Fruit fly (Drosophila melanogaster) whole organism, embryonic: Measurements from ENCODE around the gene CG2865.
A peak's percentile ranks its signal among the peaks of the same experiment; 100 is the strongest.

Source experiments
- Adf1 ChIP-seq: fragments of 200-800 bp; sonication (Bioruptor generic); IDR thresholded peaks from 2 replicates; pipeline ENCODE4 v1.3.6; 2022; ENCODE audit warnings: missing biosample characterization, missing genetic modification characterization
- Asciz ChIP-seq: fragments of 200-800 bp; sonication (Bioruptor generic); optimal IDR thresholded peaks from 2 replicates; lab custom pipeline; 2017; ENCODE audit warnings: missing biosample characterization, mild to moderate bottlenecking, missing genetic modification characterization, missing genetic modification reagents
- B-H2 ChIP-seq: fragments of 200-800 bp; sonication (Bioruptor generic); optimal IDR thresholded peaks from 2 replicates; lab custom pipeline; 2018; ENCODE audit warnings: missing biosample characterization, mild to moderate bottlenecking, missing genetic modification characterization
- CG1024 ChIP-seq: fragments of 200-800 bp; sonication (Bioruptor generic); IDR thresholded peaks from 2 replicates; pipeline ENCODE4 v1.3.6; 2022; ENCODE audit warnings: missing biosample characterization, missing genetic modification characterization
- CG10654 ChIP-seq: fragments of 200-800 bp; sonication (Bioruptor generic); optimal IDR thresholded peaks from 2 replicates; lab custom pipeline; 2016; ENCODE audit warnings: missing biosample characterization, missing genetic modification characterization
- CG11398 ChIP-seq: fragments of 200-800 bp; sonication (Bioruptor generic); optimal IDR thresholded peaks from 2 replicates; lab custom pipeline; 2016; ENCODE audit warnings: missing biosample characterization, missing genetic modification characterization
- CG11696 ChIP-seq: fragments of 200-800 bp; sonication (Bioruptor generic); IDR thresholded peaks from 2 replicates; pipeline ENCODE4 v1.3.6; 2022; ENCODE audit warnings: missing biosample characterization, missing genetic modification characterization
- CG12769 ChIP-seq: fragments of 200-800 bp; sonication (Bioruptor generic); optimal IDR thresholded peaks from 2 replicates; lab custom pipeline; 2019; ENCODE audit warnings: missing biosample characterization, mild to moderate bottlenecking, missing genetic modification characterization, moderate library complexity
- CG15479 ChIP-seq: fragments of 200-800 bp; sonication (Bioruptor generic); optimal IDR thresholded peaks from 3 replicates; lab custom pipeline; 2019; ENCODE audit warnings: missing biosample characterization, mild to moderate bottlenecking, missing genetic modification characterization, moderate library complexity
- CG15601 ChIP-seq: fragments of 200-800 bp; sonication (Bioruptor generic); optimal IDR thresholded peaks from 3 replicates; lab custom pipeline; 2019; ENCODE audit warnings: missing biosample characterization, mild to moderate bottlenecking, missing genetic modification characterization, moderate library complexity
- CG16863 ChIP-seq: fragments of 200-800 bp; sonication (Bioruptor generic); optimal IDR thresholded peaks from 3 replicates; lab custom pipeline; 2016; ENCODE audit warnings: missing biosample characterization, missing genetic modification characterization
- CG2199 ChIP-seq: fragments of 200-800 bp; sonication (Bioruptor generic); IDR thresholded peaks from 3 replicates; pipeline ENCODE4 v1.3.6; 2022; ENCODE audit warnings: missing biosample characterization, missing genetic modification characterization
- CG2678 ChIP-seq: fragments of 200-800 bp; sonication (Bioruptor generic); optimal IDR thresholded peaks from 3 replicates; lab custom pipeline; 2019; ENCODE audit warnings: missing biosample characterization, mild to moderate bottlenecking, missing genetic modification characterization, moderate library complexity
- CG32532 ChIP-seq: fragments of 200-800 bp; sonication (Bioruptor generic); IDR thresholded peaks from 2 replicates; pipeline ENCODE4 v1.3.6; 2022; ENCODE audit warnings: missing biosample characterization, missing genetic modification characterization
- CG33557 ChIP-seq: fragments of 200-800 bp; sonication (Bioruptor generic); optimal IDR thresholded peaks from 2 replicates; lab custom pipeline; 2019; ENCODE audit warnings: missing biosample characterization, mild to moderate bottlenecking, missing genetic modification characterization, moderate library complexity
- CG4617 ChIP-seq: fragments of 200-800 bp; sonication (Bioruptor generic); optimal IDR thresholded peaks from 3 replicates; lab custom pipeline; 2016; ENCODE audit warnings: missing biosample characterization, missing genetic modification characterization, borderline replicate concordance
- CG4820 ChIP-seq: fragments of 200-800 bp; sonication (Bioruptor generic); optimal IDR thresholded peaks from 3 replicates; lab custom pipeline; 2016; ENCODE audit warnings: missing biosample characterization, missing genetic modification characterization
- CG7786 ChIP-seq: fragments of 200-800 bp; sonication (Bioruptor generic); optimal IDR thresholded peaks from 2 replicates; lab custom pipeline; 2016; ENCODE audit warnings: missing biosample characterization, missing genetic modification characterization
- CG8359 ChIP-seq: fragments of 200-800 bp; sonication (Bioruptor generic); optimal IDR thresholded peaks from 2 replicates; lab custom pipeline; 2017; ENCODE audit warnings: missing biosample characterization, mild to moderate bottlenecking, missing genetic modification characterization, borderline replicate concordance
- CHES-1-like ChIP-seq: fragments of 200-800 bp; sonication (Bioruptor generic); optimal IDR thresholded peaks from 2 replicates; lab custom pipeline; 2016; ENCODE audit warnings: missing biosample characterization, missing genetic modification characterization
- D19A ChIP-seq: fragments of 200-800 bp; optimal IDR thresholded peaks from 3 replicates; lab custom pipeline; 2019; ENCODE audit warnings: missing biosample characterization, mild to moderate bottlenecking, missing genetic modification characterization, moderate library complexity
- Doc3 ChIP-seq: fragments of 200-800 bp; sonication (Bioruptor generic); IDR thresholded peaks from 3 replicates; pipeline ENCODE4 v1.3.6; 2022; ENCODE audit warnings: missing biosample characterization, missing genetic modification characterization; ENCODE audit not compliant: partially characterized antibody
- Ets97D ChIP-seq: fragments of 200-800 bp; sonication (Bioruptor generic); optimal IDR thresholded peaks from 3 replicates; lab custom pipeline; 2016; ENCODE audit warnings: missing biosample characterization, missing genetic modification characterization
- Hand ChIP-seq: fragments of 200-800 bp; sonication (Bioruptor generic); optimal IDR thresholded peaks from 2 replicates; lab custom pipeline; 2017; ENCODE audit warnings: mild to moderate bottlenecking, missing biosample characterization, missing genetic modification reagents, missing genetic modification characterization
- MESR4 ChIP-seq: fragments of 200-800 bp; sonication (Bioruptor generic); optimal IDR thresholded peaks from 2 replicates; lab custom pipeline; 2018; ENCODE audit warnings: missing biosample characterization, mild to moderate bottlenecking, missing genetic modification characterization, moderate library complexity
- NfI ChIP-seq: fragments of 200-800 bp; sonication (Bioruptor generic); optimal IDR thresholded peaks from 3 replicates; lab custom pipeline; 2018; ENCODE audit warnings: missing biosample characterization, mild to moderate bottlenecking, missing genetic modification characterization, moderate library complexity
- Spps ChIP-seq: fragments of 200-800 bp; sonication (Bioruptor generic); optimal IDR thresholded peaks from 2 replicates; lab custom pipeline; 2018; ENCODE audit warnings: missing biosample characterization, mild to moderate bottlenecking, missing genetic modification characterization
- Stat92E ChIP-seq, 3 experiments: fragments of >200 bp in 2 of 3; fragments of 200-800 bp in 1 of 3; sonication (Bioruptor generic) in 1 of 3; optimal IDR thresholded peaks; 2 replicates each; lab custom pipeline; 2017 to 2019; ENCODE audit warnings: missing biosample characterization in 3 of 3, missing genetic modification characterization in 3 of 3, mild to moderate bottlenecking in 1 of 3, moderate library complexity in 1 of 3
- az2 ChIP-seq: fragments of 200-800 bp; sonication (Bioruptor generic); optimal IDR thresholded peaks from 3 replicates; lab custom pipeline; 2016; ENCODE audit warnings: missing biosample characterization, missing genetic modification characterization
- cg ChIP-seq: fragments of 200-800 bp; sonication (Bioruptor generic); optimal IDR thresholded peaks from 3 replicates; lab custom pipeline; 2019; ENCODE audit warnings: missing biosample characterization, mild to moderate bottlenecking, missing genetic modification characterization, moderate library complexity
- ci ChIP-seq: fragments of 200-800 bp; sonication (Bioruptor generic); IDR thresholded peaks from 3 replicates; pipeline ENCODE4 v1.3.6; 2022; ENCODE audit warnings: missing biosample characterization, missing genetic modification characterization
- crol ChIP-seq: fragments of 200-800 bp; sonication (Bioruptor generic); IDR thresholded peaks from 2 replicates; pipeline ENCODE4 v1.3.6; 2022; ENCODE audit warnings: missing biosample characterization, missing genetic modification characterization
- ems ChIP-seq: fragments of 200-800 bp; sonication (Bioruptor generic); optimal IDR thresholded peaks from 3 replicates; lab custom pipeline; 2016; ENCODE audit warnings: missing biosample characterization, missing genetic modification characterization
- gem ChIP-seq: fragments of 200-800 bp; sonication (Bioruptor generic); optimal IDR thresholded peaks from 2 replicates; lab custom pipeline; 2019; ENCODE audit warnings: missing biosample characterization, mild to moderate bottlenecking, missing genetic modification characterization, moderate library complexity
- hb ChIP-seq: fragments of 200-800 bp; sonication (Bioruptor generic); IDR thresholded peaks from 3 replicates; pipeline ENCODE4 v1.3.6; 2022; ENCODE audit warnings: missing biosample characterization, missing genetic modification characterization; ENCODE audit not compliant: partially characterized antibody
- kni ChIP-seq: fragments of 200-800 bp; sonication (Bioruptor generic); optimal IDR thresholded peaks from 3 replicates; lab custom pipeline; 2017; ENCODE audit warnings: mild to moderate bottlenecking, missing biosample characterization, missing genetic modification reagents, missing genetic modification characterization
- lola ChIP-seq, 3 experiments: fragments of >200 bp in 2 of 3; fragments of 200-800 bp in 1 of 3; sonication (Bioruptor generic) in 1 of 3; optimal IDR thresholded peaks; 2 replicates each; lab custom pipeline; 2017 to 2019; ENCODE audit warnings: missing biosample characterization in 3 of 3, missing genetic modification characterization in 3 of 3, mild to moderate bottlenecking in 1 of 3, moderate library complexity in 1 of 3
- lov ChIP-seq, 2 experiments: fragments of 200-800 bp in 1 of 2; fragments of >200 bp in 1 of 2; sonication (Bioruptor generic) in 1 of 2; IDR thresholded peaks in 1 of 2; optimal IDR thresholded peaks in 1 of 2; 2 replicates in 1 of 2; 3 replicates in 1 of 2; pipeline versions ENCODE4 v1.3.6 to Lab custom; 2017 to 2022; ENCODE audit warnings: missing biosample characterization in 1 of 2, missing genetic modification characterization in 1 of 2
- maf-S ChIP-seq: fragments of 200-800 bp; sonication (Bioruptor generic); optimal IDR thresholded peaks from 2 replicates; lab custom pipeline; 2016; ENCODE audit warnings: missing biosample characterization, missing genetic modification characterization
- pb ChIP-seq: fragments of 200-800 bp; sonication (Bioruptor generic); optimal IDR thresholded peaks from 3 replicates; lab custom pipeline; 2016; ENCODE audit warnings: missing biosample characterization, missing genetic modification characterization
- seq ChIP-seq: fragments of 200-800 bp; sonication (Bioruptor generic); IDR thresholded peaks from 2 replicates; pipeline ENCODE4 v1.3.6; 2022; ENCODE audit warnings: missing biosample characterization, missing genetic modification characterization
- slp2 ChIP-seq: fragments of 200-800 bp; sonication (Bioruptor generic); optimal IDR thresholded peaks from 2 replicates; lab custom pipeline; 2016; ENCODE audit warnings: missing biosample characterization, missing genetic modification characterization
- tll ChIP-seq, 2 experiments: fragments of 200-800 bp in 1 of 2; fragments of >200 bp in 1 of 2; sonication (Bioruptor generic) in 1 of 2; optimal IDR thresholded peaks; 2 replicates each; lab custom pipeline; 2017 to 2019; ENCODE audit warnings: missing biosample characterization in 2 of 2, missing genetic modification characterization in 2 of 2, mild to moderate bottlenecking in 1 of 2, moderate library complexity in 1 of 2
- unpg ChIP-seq: fragments of 200-800 bp; sonication (Bioruptor generic); optimal IDR thresholded peaks from 3 replicates; lab custom pipeline; 2018; ENCODE audit warnings: missing biosample characterization, mild to moderate bottlenecking, missing genetic modification characterization, moderate library complexity
- wdn ChIP-seq: fragments of 200-800 bp; sonication (Bioruptor generic); IDR thresholded peaks from 2 replicates; pipeline ENCODE4 v1.3.6; 2022; ENCODE audit warnings: missing biosample characterization, missing genetic modification characterization
- wek ChIP-seq: fragments of 200-800 bp; sonication (Bioruptor generic); optimal IDR thresholded peaks from 3 replicates; lab custom pipeline; 2018; ENCODE audit warnings: missing biosample characterization, mild to moderate bottlenecking, missing genetic modification characterization, moderate library complexity
- zen ChIP-seq: fragments of 200-800 bp; sonication (Bioruptor generic); optimal IDR thresholded peaks from 3 replicates; lab custom pipeline; 2018; ENCODE audit warnings: missing biosample characterization, mild to moderate bottlenecking, missing genetic modification characterization, moderate library complexity

Gene CG2865

dm6 chrX:2319783-2320182 is 26.6 kb upstream of the CG2865 start (continued):
- TF ChIP-seq wdn (GFP tag; lab: Robert Waterston, UW) (no peak), Spps (tag; lab: Kevin White, UChicago) (no peak), CG15479 (GFP tag; lab: Kevin White, UChicago) (peak; percentile 17), D19A (tag; lab: Kevin White, UChicago) (no peak), tll (GFP tag; optimal IDR thresholded peaks at IDR 0.05; lab: Kevin White, UChicago) (peak in 1 of 2 experiments; percentile 25), gem (tag; lab: Kevin White, UChicago) (no peak), CG4820 (GFP tag; lab: Kevin White, UChicago) (no peak), CG11398 (GFP tag; lab: Kevin White, UChicago) (no peak), Asciz (GFP tag; lab: Kevin White, UChicago) (no peak), zen (tag; lab: Kevin White, UChicago) (peak; percentile 29), maf-S (GFP tag; lab: Kevin White, UChicago) (no peak), CG7786 (GFP tag; lab: Kevin White, UChicago) (no peak), Doc3 (GFP tag; lab: Robert Waterston, UW) (no peak), CG33557 (GFP tag; lab: Kevin White, UChicago) (no peak), CG32532 (no peak), CG2199 (0 out of 3 replicates have a peak, but pooled peaks have one; percentile 38), hb (no peak), Adf1 (peak; percentile 48; the same call in 1 of the 2 replicates), Stat92E (GFP tag; optimal IDR thresholded peaks at IDR 0.05; lab: Kevin White, UChicago) (no peak), ems (GFP tag; lab: Kevin White, UChicago) (no peak), MESR4 (no peak), lov (optimal IDR thresholded peaks at IDR 0.05; lab: Kevin White, UChicago) (no peak), lov (GFP tag; IDR thresholded peaks at IDR 0.05; lab: Robert Waterston, UW) (no peak), CG8359 (GFP tag; lab: Kevin White, UChicago) (no peak), ci (GFP tag; lab: Robert Waterston, UW) (no peak), az2 (GFP tag; lab: Kevin White, UChicago) (no peak), CHES-1-like (GFP tag; lab: Kevin White, UChicago) (no peak), CG16863 (GFP tag; lab: Kevin White, UChicago) (no peak), Ets97D (GFP tag; lab: Kevin White, UChicago) (no peak), B-H2 (GFP tag; lab: Kevin White, UChicago) (no peak), NfI (GFP tag; lab: Kevin White, UChicago) (no peak), CG4617 (no peak), cg (GFP tag; lab: Kevin White, UChicago) (peak; percentile 83), CG10654 (GFP tag; lab: Kevin White, UChicago) (no peak), CG15601 (no peak), Hand (GFP tag; lab: Kevin White, UChicago) (no peak), CG11696 (GFP tag; lab: Robert Waterston, UW) (no peak), CG2678 (tag; lab: Kevin White, UChicago) (no peak), unpg (GFP tag; lab: Kevin White, UChicago) (no peak), lola (GFP tag; optimal IDR thresholded peaks at IDR 0.05; lab: Kevin White, UChicago) (no peak), slp2 (no peak), wek (no peak), pb (GFP tag; lab: Kevin White, UChicago) (no peak), seq (no peak), CG1024 (GFP tag; lab: Robert Waterston, UW) (no peak), kni (peak; percentile 57), CG12769 (tag; lab: Kevin White, UChicago) (no peak), crol (GFP tag; lab: Robert Waterston, UW) (peak; percentile 58)
